Worm (Caenorhabditis elegans) whole organism, mixed stage, embryonic: ENCODE data around the gene R102.4.

Experiments used
- bed-3 ChIP-seq: fragments of 200-800 bp; sonication (Bioruptor generic); optimal IDR thresholded peaks from 3 replicates; lab custom pipeline; 2018; ENCODE audit warnings: mild to moderate bottlenecking, missing genetic modification characterization, moderate library complexity, missing compliant biosample characterization
- blmp-1 ChIP-seq: fragments of 150-350 bp; optimal IDR thresholded peaks from 2 replicates; lab custom pipeline; 2014; ENCODE audit warnings: missing biosample characterization, missing genetic modification characterization
- elt-1 ChIP-seq: sonication (generic microtip); optimal IDR thresholded peaks from 2 replicates; lab custom pipeline; 2017; ENCODE audit warnings: missing genetic modification characterization, mild to moderate bottlenecking, missing compliant biosample characterization, antibody characterized with exemption, moderate library complexity, borderline replicate concordance; ENCODE audit not compliant: insufficient read depth
- elt-3 ChIP-seq: fragments of 150-350 bp; optimal IDR thresholded peaks from 2 replicates; lab custom pipeline; 2014; ENCODE audit warnings: missing biosample characterization, missing genetic modification characterization
- hlh-1 ChIP-seq: fragments of 150-350 bp; optimal IDR thresholded peaks from 2 replicates; lab custom pipeline; 2014; ENCODE audit warnings: missing biosample characterization, missing genetic modification reagents, missing genetic modification characterization
- lin-13 ChIP-seq: fragments of 150-350 bp; optimal IDR thresholded peaks from 2 replicates; lab custom pipeline; 2014; ENCODE audit warnings: missing biosample characterization, missing genetic modification characterization
- mep-1 ChIP-seq: fragments of 150-350 bp; optimal IDR thresholded peaks from 2 replicates; lab custom pipeline; 2017; ENCODE audit warnings: missing biosample characterization, missing genetic modification reagents, missing genetic modification characterization, inconsistent platforms
- mls-2 ChIP-seq: sonication (generic microtip); optimal IDR thresholded peaks from 2 replicates; lab custom pipeline; 2016; ENCODE audit warnings: mild to moderate bottlenecking, missing genetic modification characterization, moderate library complexity, missing compliant biosample characterization
- snpc-4 ChIP-seq: fragments of 150-350 bp; optimal IDR thresholded peaks from 2 replicates; lab custom pipeline; 2014; ENCODE audit warnings: missing biosample characterization, missing genetic modification characterization
- unc-62 ChIP-seq: fragments of 150-350 bp; optimal IDR thresholded peaks from 2 replicates; lab custom pipeline; 2014; ENCODE audit warnings: missing biosample characterization, missing genetic modification reagents, missing genetic modification characterization

DNA sequence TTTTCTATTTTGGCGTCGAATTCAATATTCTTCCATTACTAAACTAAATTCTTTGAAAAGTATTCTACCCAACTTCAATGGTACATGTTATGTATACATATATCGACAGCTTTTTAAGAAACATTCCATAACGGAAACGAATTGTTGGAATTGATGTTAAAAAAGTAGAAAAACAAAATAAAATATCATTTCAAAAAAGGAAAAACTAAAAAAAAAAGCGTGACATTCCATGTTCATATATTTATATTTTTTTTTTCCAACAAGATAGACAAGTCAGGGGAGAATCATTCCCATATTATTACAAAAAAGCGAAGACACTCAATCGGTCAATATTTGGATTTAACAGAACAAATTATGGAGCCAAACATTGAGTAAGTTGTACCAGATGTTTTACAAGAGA lies 10.1 kb upstream of the R102.4 start, which contains the start of gene R102.10:
- no peak for TF ChIP-seq unc-62 (GFP tag; lab: Kevin White, UChicago)
- no peak for TF ChIP-seq hlh-1 (tag; lab: Kevin White, UChicago)
- no peak for TF ChIP-seq mls-2 (tag; lab: Kevin White, UChicago)
- no peak for TF ChIP-seq snpc-4 (tag; lab: Kevin White, UChicago)
- no peak for TF ChIP-seq elt-1 (tag; lab: Kevin White, UChicago)
- no peak for TF ChIP-seq blmp-1 (tag; lab: Kevin White, UChicago)
- no peak for TF ChIP-seq lin-13 (tag; lab: Kevin White, UChicago)
- no peak for TF ChIP-seq mep-1 (tag; lab: Kevin White, UChicago)
- TF ChIP-seq bed-3 = no peak
- TF ChIP-seq elt-3 (tag; lab: Kevin White, UChicago) = no peak
